Fruit fly (Drosophila melanogaster) whole organism, embryonic: ENCODE results near the gene CG32639.

Source experiments
- CG12155 ChIP-seq: fragments of 200-800 bp; sonication (Bioruptor generic); optimal IDR thresholded peaks from 3 replicates; lab custom pipeline; 2016; ENCODE audit warnings: missing biosample characterization, missing genetic modification characterization
- CG13624 ChIP-seq: fragments of 200-800 bp; sonication (Bioruptor generic); optimal IDR thresholded peaks from 2 replicates; lab custom pipeline; 2016; ENCODE audit warnings: missing biosample characterization, missing genetic modification characterization
- CG14050 ChIP-seq: fragments of 200-800 bp; sonication (Bioruptor generic); IDR thresholded peaks from 3 replicates; pipeline ENCODE4 v1.3.6; 2022; ENCODE audit warnings: missing biosample characterization, missing genetic modification characterization
- CG15479 ChIP-seq: fragments of 200-800 bp; sonication (Bioruptor generic); optimal IDR thresholded peaks from 3 replicates; lab custom pipeline; 2019; ENCODE audit warnings: missing biosample characterization, mild to moderate bottlenecking, missing genetic modification characterization, moderate library complexity
- CG16863 ChIP-seq: fragments of 200-800 bp; sonication (Bioruptor generic); optimal IDR thresholded peaks from 3 replicates; lab custom pipeline; 2016; ENCODE audit warnings: missing biosample characterization, missing genetic modification characterization
- CG2120 ChIP-seq: fragments of 200-800 bp; sonication (Bioruptor generic); optimal IDR thresholded peaks from 3 replicates; lab custom pipeline; 2016; ENCODE audit warnings: missing biosample characterization, missing genetic modification characterization
- CG2889 ChIP-seq: fragments of 200-800 bp; sonication (Bioruptor generic); IDR thresholded peaks from 3 replicates; pipeline ENCODE4 v1.3.6; 2022; ENCODE audit warnings: missing biosample characterization, missing genetic modification characterization
- CG30403 ChIP-seq: fragments of 200-800 bp; sonication (Bioruptor generic); optimal IDR thresholded peaks from 3 replicates; lab custom pipeline; 2016; ENCODE audit warnings: missing biosample characterization, missing genetic modification characterization
- CG31365 ChIP-seq: fragments of 200-800 bp; sonication (Bioruptor generic); optimal IDR thresholded peaks from 2 replicates; lab custom pipeline; 2018; ENCODE audit warnings: missing biosample characterization, mild to moderate bottlenecking, missing genetic modification characterization
- CG34376 ChIP-seq: fragments of 200-800 bp; sonication (Bioruptor generic); optimal IDR thresholded peaks from 2 replicates; lab custom pipeline; 2018; ENCODE audit warnings: missing biosample characterization, mild to moderate bottlenecking, missing genetic modification characterization
- CG34422 ChIP-seq: fragments of 200-800 bp; sonication (Bioruptor generic); IDR thresholded peaks from 3 replicates; pipeline ENCODE4 v1.3.6; 2022; ENCODE audit warnings: missing biosample characterization, missing genetic modification characterization
- CG4360 ChIP-seq: fragments of 200-800 bp; sonication (Bioruptor generic); IDR thresholded peaks from 2 replicates; pipeline ENCODE4 v1.3.6; 2022; ENCODE audit warnings: missing biosample characterization, missing genetic modification characterization
- CG5245 ChIP-seq: fragments of 200-800 bp; sonication (Bioruptor generic); optimal IDR thresholded peaks from 3 replicates; lab custom pipeline; 2016; ENCODE audit warnings: missing biosample characterization, missing genetic modification characterization
- CG6765 ChIP-seq: fragments of 200-800 bp; sonication (Bioruptor generic); optimal IDR thresholded peaks from 3 replicates; lab custom pipeline; 2017; ENCODE audit warnings: missing biosample characterization, mild to moderate bottlenecking, missing genetic modification characterization
- CG7786 ChIP-seq: fragments of 200-800 bp; sonication (Bioruptor generic); optimal IDR thresholded peaks from 2 replicates; lab custom pipeline; 2016; ENCODE audit warnings: missing biosample characterization, missing genetic modification characterization
- CG8290 ChIP-seq, 3 experiments: fragments of 200-800 bp; sonication (Bioruptor generic); optimal IDR thresholded peaks; 2 replicates each; lab custom pipeline; 2016 to 2019; ENCODE audit warnings: missing biosample characterization in 3 of 3, missing genetic modification characterization in 3 of 3, mild to moderate bottlenecking in 2 of 3, moderate library complexity in 1 of 3
- CG8944 ChIP-seq: fragments of 200-800 bp; sonication (Bioruptor generic); optimal IDR thresholded peaks from 3 replicates; lab custom pipeline; 2016; ENCODE audit warnings: missing biosample characterization, missing genetic modification characterization
- CG9932 ChIP-seq: fragments of 200-800 bp; sonication (Bioruptor generic); IDR thresholded peaks from 2 replicates; pipeline ENCODE4 v1.3.6; 2022; ENCODE audit warnings: missing biosample characterization, missing genetic modification characterization
- CoRest ChIP-seq: fragments of 200-800 bp; sonication (Bioruptor generic); optimal IDR thresholded peaks from 3 replicates; lab custom pipeline; 2018; ENCODE audit warnings: missing biosample characterization, mild to moderate bottlenecking, missing genetic modification characterization, moderate library complexity
- D ChIP-seq, 2 experiments: fragments of 200-800 bp in 1 of 2; fragments of >200 bp in 1 of 2; sonication (Bioruptor generic) in 1 of 2; optimal IDR thresholded peaks; 2 replicates in 1 of 2; 3 replicates in 1 of 2; lab custom pipeline; 2017; ENCODE audit warnings: mild to moderate bottlenecking in 1 of 2, missing biosample characterization in 1 of 2, missing genetic modification characterization in 1 of 2, missing genetic modification reagents in 1 of 2
- Dref ChIP-seq: fragments of 200-800 bp; sonication (Bioruptor generic); IDR thresholded peaks from 2 replicates; pipeline ENCODE4 v1.3.6; 2022; ENCODE audit warnings: missing biosample characterization, missing genetic modification characterization
- Elba2 ChIP-seq: fragments of 200-800 bp; sonication (Bioruptor generic); optimal IDR thresholded peaks from 3 replicates; lab custom pipeline; 2016; ENCODE audit warnings: missing biosample characterization, missing genetic modification characterization
- Hmr ChIP-seq: fragments of 200-800 bp; sonication (Bioruptor generic); optimal IDR thresholded peaks from 3 replicates; lab custom pipeline; 2017; ENCODE audit warnings: mild to moderate bottlenecking, missing biosample characterization, missing genetic modification reagents, missing genetic modification characterization
- MESR4 ChIP-seq: fragments of 200-800 bp; sonication (Bioruptor generic); optimal IDR thresholded peaks from 2 replicates; lab custom pipeline; 2018; ENCODE audit warnings: missing biosample characterization, mild to moderate bottlenecking, missing genetic modification characterization, moderate library complexity
- NK7.1 ChIP-seq: fragments of 200-800 bp; sonication (Bioruptor generic); optimal IDR thresholded peaks from 3 replicates; lab custom pipeline; 2016; ENCODE audit warnings: missing biosample characterization, missing genetic modification characterization
- Pdp1 ChIP-seq, 2 experiments: fragments of 200-800 bp; sonication (Bioruptor generic); optimal IDR thresholded peaks; 3 replicates each; lab custom pipeline; 2016; ENCODE audit warnings: missing biosample characterization in 2 of 2, missing genetic modification characterization in 2 of 2, mild to moderate bottlenecking in 1 of 2, moderate library complexity in 1 of 2
- Ravus ChIP-seq: fragments of 200-800 bp; sonication (Bioruptor generic); IDR thresholded peaks from 2 replicates; pipeline ENCODE4 v1.3.6; 2022; ENCODE audit warnings: missing biosample characterization, missing genetic modification characterization
- Ssrp ChIP-seq: fragments of 200-800 bp; sonication (Bioruptor generic); optimal IDR thresholded peaks from 2 replicates; lab custom pipeline; 2018; ENCODE audit warnings: missing biosample characterization, mild to moderate bottlenecking, missing genetic modification characterization, moderate library complexity
- Trl ChIP-seq, 3 experiments: fragments of >200 bp in 2 of 3; fragments of 200-800 bp in 1 of 3; sonication (Bioruptor generic) in 1 of 3; optimal IDR thresholded peaks; 2 replicates in 1 of 3; 3 replicates in 2 of 3; lab custom pipeline; 2016 to 2017; ENCODE audit warnings: missing biosample characterization in 1 of 3, missing genetic modification characterization in 1 of 3
- cad ChIP-seq: fragments of >200 bp; optimal IDR thresholded peaks from 2 replicates; lab custom pipeline; 2017; ENCODE audit warnings: missing biosample characterization, missing genetic modification characterization
- cg ChIP-seq: fragments of 200-800 bp; sonication (Bioruptor generic); optimal IDR thresholded peaks from 3 replicates; lab custom pipeline; 2019; ENCODE audit warnings: missing biosample characterization, mild to moderate bottlenecking, missing genetic modification characterization, moderate library complexity
- crc ChIP-seq: fragments of 200-800 bp; sonication (Bioruptor generic); optimal IDR thresholded peaks from 2 replicates; lab custom pipeline; 2016; ENCODE audit warnings: missing biosample characterization, missing genetic modification characterization
- crol ChIP-seq: fragments of 200-800 bp; sonication (Bioruptor generic); IDR thresholded peaks from 2 replicates; pipeline ENCODE4 v1.3.6; 2022; ENCODE audit warnings: missing biosample characterization, missing genetic modification characterization
- gfzf ChIP-seq: fragments of 200-800 bp; sonication (Bioruptor generic); optimal IDR thresholded peaks from 2 replicates; lab custom pipeline; 2016; ENCODE audit warnings: missing biosample characterization, mild to moderate bottlenecking, missing genetic modification characterization, moderate library complexity
- hbn ChIP-seq: fragments of 200-800 bp; sonication (Bioruptor generic); IDR thresholded peaks from 2 replicates; pipeline ENCODE4 v1.3.6; 2022; ENCODE audit warnings: missing biosample characterization, missing genetic modification characterization; ENCODE audit not compliant: partially characterized antibody
- insv ChIP-seq, 2 experiments: fragments of 200-800 bp; sonication (Bioruptor generic); optimal IDR thresholded peaks; 3 replicates each; lab custom pipeline; 2016 to 2018; ENCODE audit warnings: missing biosample characterization in 2 of 2, missing genetic modification characterization in 2 of 2
- kah ChIP-seq: fragments of 200-800 bp; sonication (Bioruptor generic); optimal IDR thresholded peaks from 2 replicates; lab custom pipeline; 2018; ENCODE audit warnings: missing biosample characterization, mild to moderate bottlenecking, missing genetic modification characterization
- lab ChIP-seq: fragments of 200-800 bp; sonication (Bioruptor generic); optimal IDR thresholded peaks from 3 replicates; lab custom pipeline; 2017; ENCODE audit warnings: missing biosample characterization, missing genetic modification characterization, mild to moderate bottlenecking, moderate library complexity, missing genetic modification reagents
- mirr ChIP-seq: fragments of 200-800 bp; sonication (Bioruptor generic); optimal IDR thresholded peaks from 3 replicates; lab custom pipeline; 2018; ENCODE audit warnings: missing biosample characterization, mild to moderate bottlenecking, missing genetic modification characterization
- onecut ChIP-seq: fragments of 200-800 bp; sonication (Bioruptor generic); IDR thresholded peaks from 2 replicates; pipeline ENCODE4 v1.3.6; 2022; ENCODE audit warnings: missing biosample characterization, missing genetic modification characterization
- psq ChIP-seq: fragments of 200-800 bp; sonication (Bioruptor generic); optimal IDR thresholded peaks from 2 replicates; lab custom pipeline; 2017; ENCODE audit warnings: missing biosample characterization, missing genetic modification characterization
- ro ChIP-seq: fragments of 200-800 bp; sonication (Bioruptor generic); IDR thresholded peaks from 2 replicates; pipeline ENCODE4 v1.3.6; 2022; ENCODE audit warnings: missing biosample characterization, missing genetic modification characterization
- sens ChIP-seq: fragments of 200-800 bp; sonication (Bioruptor generic); peaks from one replicate; lab custom pipeline; 2016; ENCODE audit warnings: missing biosample characterization, missing genetic modification characterization
- sim ChIP-seq: fragments of 200-800 bp; sonication (Bioruptor generic); IDR thresholded peaks from 2 replicates; pipeline ENCODE4 v1.3.6; 2022; ENCODE audit warnings: missing biosample characterization, missing genetic modification characterization
- tio ChIP-seq: fragments of 200-800 bp; sonication (Bioruptor generic); optimal IDR thresholded peaks from 2 replicates; lab custom pipeline; 2017; ENCODE audit warnings: missing biosample characterization, missing genetic modification characterization, inconsistent platforms
- wek ChIP-seq: fragments of 200-800 bp; sonication (Bioruptor generic); optimal IDR thresholded peaks from 3 replicates; lab custom pipeline; 2018; ENCODE audit warnings: missing biosample characterization, mild to moderate bottlenecking, missing genetic modification characterization, moderate library complexity

The CG32639 gene

DNA sequence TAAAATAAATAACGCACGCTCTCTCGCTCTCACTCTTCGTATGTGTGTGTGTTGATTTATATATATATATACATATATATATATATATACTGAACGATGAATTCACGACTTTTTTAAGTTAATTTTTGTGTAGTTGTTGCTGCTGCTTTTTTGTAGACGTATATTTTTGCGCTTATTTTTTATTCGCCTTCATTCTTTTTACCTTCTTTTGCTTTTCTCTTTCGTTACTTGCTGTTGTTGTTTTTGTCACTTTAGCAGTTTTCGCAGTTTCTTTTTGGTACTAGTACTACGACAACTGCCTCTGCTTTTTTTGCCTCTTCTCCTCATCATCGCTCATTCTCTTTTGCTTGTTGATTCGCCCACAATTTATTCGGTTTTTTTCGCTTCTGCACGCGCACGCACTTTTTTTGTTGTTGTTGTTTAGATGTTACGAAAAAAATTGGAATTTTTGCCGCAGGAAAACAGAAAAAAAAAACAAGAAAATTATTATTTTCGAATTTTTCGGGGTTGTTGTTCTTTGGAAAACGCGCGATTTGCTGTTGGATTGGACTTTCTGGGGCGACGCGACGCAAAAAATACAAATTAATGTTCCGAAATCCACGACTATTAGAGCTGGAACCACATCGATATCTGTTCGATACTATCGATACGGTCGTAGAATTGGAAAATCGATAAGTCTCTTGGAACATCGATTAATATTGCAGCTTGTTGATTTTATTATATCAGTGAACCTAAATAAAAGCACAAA, 48.8 kb upstream of the CG32639 start, which contains the start of the genes HDAC4 and CG15743 (continued):
- TF ChIP-seq CG30403 (GFP tag; lab: Kevin White, UChicago) (peak; percentile 5), gfzf (GFP tag; lab: Kevin White, UChicago) (peak; percentile 36), CG2889 (GFP tag; lab: Robert Waterston, UW) (no peak), CG6765 (GFP tag; lab: Kevin White, UChicago) (no peak), CG8944 (GFP tag; lab: Kevin White, UChicago) (no peak), CG5245 (GFP tag; lab: Kevin White, UChicago) (no peak), CG14050 (GFP tag; lab: Robert Waterston, UW) (no peak), NK7.1 (GFP tag; lab: Kevin White, UChicago) (no peak), Dref (GFP tag; lab: Robert Waterston, UW) (peak; percentile 82)

DNA sequence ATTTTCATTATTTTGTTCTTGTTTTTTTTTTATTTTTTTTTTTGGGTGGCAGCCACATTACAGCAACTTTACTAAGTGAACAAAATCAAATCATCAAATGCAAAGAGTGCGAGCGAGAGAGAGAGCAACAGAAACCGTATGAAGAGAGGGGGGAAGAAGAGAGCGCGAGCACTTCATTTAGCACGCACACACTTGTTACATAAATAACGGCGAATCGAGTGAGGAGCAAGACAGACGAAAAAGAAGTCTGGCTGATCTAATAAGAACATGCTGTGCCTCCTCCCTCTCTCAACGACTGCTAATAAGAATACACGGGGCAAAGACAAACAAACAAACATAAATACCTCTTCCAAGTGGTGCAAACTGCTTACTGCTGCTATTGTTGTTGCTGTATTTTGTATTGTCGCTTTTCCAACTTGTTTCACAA, 48.2 kb upstream of the CG32639 start:
- TF ChIP-seq lab (GFP tag; lab: Kevin White, UChicago) (peak; percentile 36), Elba2 (GFP tag; lab: Kevin White, UChicago) (peak; percentile 66), CG34376 (peak; percentile 16), crc (GFP tag; lab: Kevin White, UChicago) (no peak), onecut (no peak), insv (GFP tag; optimal IDR thresholded peaks at IDR 0.05; lab: Kevin White, UChicago) (peak; percentile 90 to 98), CG34422 (GFP tag; lab: Robert Waterston, UW) (no peak), CG31365 (tag; lab: Kevin White, UChicago) (peak; percentile 51), CG4360 (GFP tag; lab: Robert Waterston, UW) (peak; percentile 75; the same call in 1 of the 2 replicates), cad (GFP tag; lab: Kevin White, UChicago) (no peak), CG8290 (GFP tag; optimal IDR thresholded peaks at IDR 0.05; lab: Kevin White, UChicago) (no peak), CG8290 (tag; optimal IDR thresholded peaks at IDR 0.05; lab: Kevin White, UChicago) (peak in 1 of 2 experiments; percentile 10), Ravus (GFP tag; lab: Robert Waterston, UW) (no peak), CG2120 (no peak), crol (GFP tag; lab: Robert Waterston, UW) (peak; percentile 86), CoRest (tag; lab: Kevin White, UChicago) (no peak), Pdp1 (GFP tag; optimal IDR thresholded peaks at IDR 0.05; lab: Kevin White, UChicago) (peak in 1 of 2 experiments; percentile 94), CG12155 (GFP tag; lab: Kevin White, UChicago) (no peak), D (optimal IDR thresholded peaks at IDR 0.05; lab: Kevin White, UChicago) (no peak), D (GFP tag; optimal IDR thresholded peaks at IDR 0.05; lab: Kevin White, UChicago) (no peak), CG15479 (GFP tag; lab: Kevin White, UChicago) (peak; percentile 48), wek (GFP tag; lab: Kevin White, UChicago) (no peak), CG9932 (GFP tag; lab: Robert Waterston, UW) (no peak), cg (GFP tag; lab: Kevin White, UChicago) (peak; percentile 42), Trl (optimal IDR thresholded peaks at IDR 0.05; lab: Kevin White, UChicago) (peak; percentile 65 to 86), Trl (GFP tag; optimal IDR thresholded peaks at IDR 0.05; lab: Kevin White, UChicago) (no peak), CG2889 (GFP tag; lab: Robert Waterston, UW) (no peak), sens (GFP tag; lab: Kevin White, UChicago) (peak; percentile 68), Hmr (GFP tag; lab: Kevin White, UChicago) (peak; percentile 14), CG13624 (no peak), MESR4 (GFP tag; lab: Kevin White, UChicago) (no peak), kah (GFP tag; lab: Kevin White, UChicago) (peak; percentile 72), psq (GFP tag; lab: Kevin White, UChicago) (peak; percentile 64), CG16863 (GFP tag; lab: Kevin White, UChicago) (no peak), mirr (GFP tag; lab: Kevin White, UChicago) (peak; percentile 34), Ssrp (no peak), hbn (no peak), sim (0 out of 2 replicates have a peak, but pooled peaks have one; percentile 9), tio (no peak), CG7786 (GFP tag; lab: Kevin White, UChicago) (no peak), ro (no peak)
